Worm (Caenorhabditis elegans) whole organism, L2 larva: Measurements from ENCODE around the gene Y62E10A.20.
A peak's percentile ranks its signal among the peaks of the same experiment; 100 is the strongest.

Source experiments
- C34F6.9 ChIP-seq: fragments of 150-350 bp; optimal IDR thresholded peaks from 2 replicates; lab custom pipeline; 2014; ENCODE audit warnings: missing biosample characterization, missing genetic modification characterization
- R02D3.7 ChIP-seq: fragments of 150-350 bp; optimal IDR thresholded peaks from 2 replicates; lab custom pipeline; 2014; ENCODE audit warnings: missing biosample characterization, missing genetic modification characterization
- ZK546.5 ChIP-seq: sonication (generic microtip); optimal IDR thresholded peaks from 2 replicates; lab custom pipeline; 2017; ENCODE audit warnings: missing biosample characterization, missing genetic modification characterization
- alr-1 ChIP-seq: fragments of 150-350 bp; optimal IDR thresholded peaks from 2 replicates; lab custom pipeline; 2014; ENCODE audit warnings: missing biosample characterization, missing genetic modification characterization
- ama-1 ChIP-seq: fragments of 150-350 bp; optimal IDR thresholded peaks from 2 replicates; lab custom pipeline; 2018; ENCODE audit warnings: inconsistent platforms
- blmp-1 ChIP-seq: sonication (generic microtip); optimal IDR thresholded peaks from 2 replicates; lab custom pipeline; 2017; ENCODE audit warnings: missing genetic modification characterization, mild to moderate bottlenecking, missing compliant biosample characterization, antibody characterized with exemption, moderate library complexity; ENCODE audit not compliant: insufficient read depth
- ceh-16 ChIP-seq: fragments of 150-350 bp; optimal IDR thresholded peaks from 2 replicates; lab custom pipeline; 2014; ENCODE audit warnings: missing biosample characterization, missing genetic modification characterization
- ceh-82 ChIP-seq: fragments of 150-350 bp; optimal IDR thresholded peaks from 2 replicates; lab custom pipeline; 2014; ENCODE audit warnings: missing biosample characterization, missing genetic modification characterization
- crh-2 ChIP-seq: sonication (generic microtip); optimal IDR thresholded peaks from 2 replicates; lab custom pipeline; 2017; ENCODE audit warnings: missing biosample characterization, missing genetic modification characterization
- dmd-4 ChIP-seq: sonication (generic microtip); optimal IDR thresholded peaks from 2 replicates; lab custom pipeline; 2017; ENCODE audit warnings: missing biosample characterization, missing genetic modification characterization
- egl-27 ChIP-seq: sonication (generic microtip); optimal IDR thresholded peaks from 3 replicates; lab custom pipeline; 2017; ENCODE audit warnings: missing biosample characterization, missing genetic modification reagents, missing genetic modification characterization
- elt-1 ChIP-seq: fragments of 150-350 bp; optimal IDR thresholded peaks from 2 replicates; lab custom pipeline; 2014; ENCODE audit warnings: missing biosample characterization, missing genetic modification characterization
- fos-1 ChIP-seq: fragments of 150-350 bp; optimal IDR thresholded peaks from 2 replicates; lab custom pipeline; 2014; ENCODE audit warnings: missing biosample characterization, missing genetic modification characterization
- lin-11 ChIP-seq: fragments of 150-350 bp; sonication (generic microtip); optimal IDR thresholded peaks from 2 replicates; lab custom pipeline; 2014; ENCODE audit warnings: missing biosample characterization, missing genetic modification characterization, inconsistent platforms, mixed read lengths
- lin-13 ChIP-seq: fragments of 150-350 bp; optimal IDR thresholded peaks from 2 replicates; lab custom pipeline; 2014; ENCODE audit warnings: missing biosample characterization, missing genetic modification reagents, missing genetic modification characterization
- lsy-2 ChIP-seq, 2 experiments: fragments of 150-350 bp in 1 of 2; sonication (generic microtip) in 1 of 2; optimal IDR thresholded peaks; 2 replicates each; lab custom pipeline; 2014 to 2017; ENCODE audit warnings: missing biosample characterization in 2 of 2, missing genetic modification characterization in 2 of 2
- mdl-1 ChIP-seq, 2 experiments: fragments of 150-350 bp in 1 of 2; sonication (generic microtip) in 1 of 2; optimal IDR thresholded peaks; 2 replicates each; lab custom pipeline; 2017; ENCODE audit warnings: missing biosample characterization in 2 of 2, missing genetic modification characterization in 2 of 2
- nhr-10 ChIP-seq: sonication (generic microtip); optimal IDR thresholded peaks from 2 replicates; lab custom pipeline; 2017; ENCODE audit warnings: missing biosample characterization, missing genetic modification characterization
- nhr-11 ChIP-seq: fragments of 150-350 bp; optimal IDR thresholded peaks from 2 replicates; lab custom pipeline; 2014; ENCODE audit warnings: missing biosample characterization, missing genetic modification characterization
- nhr-12 ChIP-seq: fragments of 150-350 bp; optimal IDR thresholded peaks from 2 replicates; lab custom pipeline; 2014; ENCODE audit warnings: missing biosample characterization, missing genetic modification characterization
- nhr-129 ChIP-seq: fragments of 150-350 bp; optimal IDR thresholded peaks from 2 replicates; lab custom pipeline; 2014; ENCODE audit warnings: missing biosample characterization, missing genetic modification characterization
- nhr-21 ChIP-seq: fragments of 150-350 bp; optimal IDR thresholded peaks from 2 replicates; lab custom pipeline; 2014; ENCODE audit warnings: missing biosample characterization, missing genetic modification characterization
- nhr-23 ChIP-seq: fragments of 150-350 bp; optimal IDR thresholded peaks from 2 replicates; lab custom pipeline; 2014; ENCODE audit warnings: missing biosample characterization, missing genetic modification reagents, missing genetic modification characterization
- nhr-237 ChIP-seq: fragments of 150-350 bp; optimal IDR thresholded peaks from 2 replicates; lab custom pipeline; 2014; ENCODE audit warnings: missing biosample characterization, missing genetic modification characterization
- nhr-25 ChIP-seq: fragments of 150-350 bp; sonication (generic microtip); optimal IDR thresholded peaks from 3 replicates; lab custom pipeline; 2014; ENCODE audit warnings: missing biosample characterization, missing genetic modification characterization
- nhr-6 ChIP-seq: fragments of 150-350 bp; optimal IDR thresholded peaks from 2 replicates; lab custom pipeline; 2014; ENCODE audit warnings: missing biosample characterization, missing genetic modification characterization
- nhr-77 ChIP-seq: fragments of 150-350 bp; optimal IDR thresholded peaks from 2 replicates; lab custom pipeline; 2014; ENCODE audit warnings: missing biosample characterization, missing genetic modification characterization
- sma-3 ChIP-seq: sonication (generic microtip); optimal IDR thresholded peaks from 2 replicates; lab custom pipeline; 2016; ENCODE audit warnings: missing genetic modification reagents, missing genetic modification characterization, missing compliant biosample characterization
- sma-9 ChIP-seq, 2 experiments: fragments of 150-350 bp in 1 of 2; sonication (generic microtip) in 1 of 2; optimal IDR thresholded peaks; 2 replicates each; lab custom pipeline; 2014 to 2016; ENCODE audit warnings: missing genetic modification characterization in 2 of 2, mild to moderate bottlenecking in 1 of 2, missing biosample characterization in 1 of 2, missing compliant biosample characterization in 1 of 2, missing genetic modification reagents in 1 of 2, moderate library complexity in 1 of 2
- unc-55 ChIP-seq: fragments of 150-350 bp; sonication (generic microtip); optimal IDR thresholded peaks from 3 replicates; lab custom pipeline; 2014; ENCODE audit warnings: missing biosample characterization, missing genetic modification reagents, missing genetic modification characterization
- unc-62 ChIP-seq: fragments of 150-350 bp; optimal IDR thresholded peaks from 2 replicates; lab custom pipeline; 2014; ENCODE audit warnings: missing biosample characterization, missing genetic modification reagents, missing genetic modification characterization
- zag-1 ChIP-seq: fragments of 150-350 bp; optimal IDR thresholded peaks from 2 replicates; lab custom pipeline; 2014; ENCODE audit warnings: missing biosample characterization, missing genetic modification characterization
- ztf-1 ChIP-seq: fragments of 200-800 bp; sonication (Bioruptor generic); conservative IDR thresholded peaks from 2 replicates; pipeline ENCODE4 v1.3.6; 2022; ENCODE audit warnings: missing genetic modification characterization, missing compliant biosample characterization

Gene Y62E10A.20

ce11 chrIV:13388779-13389178, 2.9 kb upstream of the Y62E10A.20 start (continued):
- TF ChIP-seq nhr-237 (tag; lab: Kevin White, UChicago) (no peak), elt-1 (tag; lab: Kevin White, UChicago) (no peak), alr-1 (tag; lab: Kevin White, UChicago) (no peak)

ce11 chrIV:13386903-13387302, 1.0 kb upstream of the Y62E10A.20 start, which contains the start of gene lsm-3:
TSS of gene lsm-3 (plus strand) at chrIV:13387203.
- TF ChIP-seq lin-13 (no peak), ZK546.5 (no peak), nhr-129 (tag; lab: Kevin White, UChicago) (no peak), nhr-21 (tag; lab: Kevin White, UChicago) (no peak), nhr-12 (tag; lab: Kevin White, UChicago) (no peak)
- TF ChIP-seq, all 48 proteins: peak for 0

ce11 chrIV:13383763-13384436, 2.0 kb downstream of the Y62E10A.20 start, which contains the start of gene rab-19:
TSS of gene rab-19 (minus strand) at chrIV:13384386.
- TF ChIP-seq nhr-11 (tag; lab: Kevin White, UChicago) (no peak), sma-3 (GFP tag; lab: Kevin White, UChicago) (no peak), nhr-129 (tag; lab: Kevin White, UChicago) (peak; percentile 87), nhr-25 (tag; lab: Kevin White, UChicago) (no peak), nhr-23 (tag; lab: Kevin White, UChicago) (no peak), nhr-10 (tag; lab: Kevin White, UChicago) (no peak), lin-13 (no peak), dmd-4 (tag; lab: Kevin White, UChicago) (no peak), unc-55 (GFP tag; lab: Kevin White, UChicago) (no peak), egl-27 (tag; lab: Kevin White, UChicago) (no peak), C34F6.9 (tag; lab: Kevin White, UChicago) (peak; percentile 37), lin-11 (tag; lab: Kevin White, UChicago) (peak; percentile 37), ama-1 (lab: Kevin White, UChicago) (no peak), mdl-1 (tag; optimal IDR thresholded peaks at IDR 0.05; lab: Kevin White, UChicago) (no peak), blmp-1 (tag; lab: Kevin White, UChicago) (no peak), R02D3.7 (tag; lab: Kevin White, UChicago) (no peak), nhr-6 (no peak), lsy-2 (tag; optimal IDR thresholded peaks at IDR 0.05; lab: Kevin White, UChicago) (peak in 1 of 2 experiments; percentile 35), fos-1 (no peak)
- TF ChIP-seq, all 48 proteins: peak for 4

- TF ChIP-seq zag-1 (no peak), sma-9 (GFP tag; optimal IDR thresholded peaks at IDR 0.05; lab: Kevin White, UChicago) (no peak), sma-9 (tag; optimal IDR thresholded peaks at IDR 0.05; lab: Kevin White, UChicago) (no peak), ztf-1 (GFP tag; lab: Robert Waterston, UW) (no peak), nhr-129 (tag; lab: Kevin White, UChicago) (no peak), nhr-21 (tag; lab: Kevin White, UChicago) (no peak), nhr-11 (tag; lab: Kevin White, UChicago) (no peak), unc-62 (no peak), crh-2 (tag; lab: Kevin White, UChicago) (no peak), ceh-82 (no peak), ceh-16 (tag; lab: Kevin White, UChicago) (no peak), alr-1 (tag; lab: Kevin White, UChicago) (no peak)
- TF ChIP-seq, all 48 proteins: peak for 0
Observed at ce11 chrIV:13381823-13382222, 4.1 kb downstream of the Y62E10A.20 start, which contains the start of gene emc-3. TSS of gene emc-3 (minus strand) at chrIV:13381923.

ce11 chrIV:13380506-13380905, 5.4 kb downstream of the Y62E10A.20 start:
- TF ChIP-seq unc-62 (no peak), ZK546.5 (no peak), nhr-77 (tag; lab: Kevin White, UChicago) (no peak), zag-1 (no peak), fos-1 (no peak)
